Fruit fly (Drosophila melanogaster): ENCODE data around the gene CG7320.

DNA sequence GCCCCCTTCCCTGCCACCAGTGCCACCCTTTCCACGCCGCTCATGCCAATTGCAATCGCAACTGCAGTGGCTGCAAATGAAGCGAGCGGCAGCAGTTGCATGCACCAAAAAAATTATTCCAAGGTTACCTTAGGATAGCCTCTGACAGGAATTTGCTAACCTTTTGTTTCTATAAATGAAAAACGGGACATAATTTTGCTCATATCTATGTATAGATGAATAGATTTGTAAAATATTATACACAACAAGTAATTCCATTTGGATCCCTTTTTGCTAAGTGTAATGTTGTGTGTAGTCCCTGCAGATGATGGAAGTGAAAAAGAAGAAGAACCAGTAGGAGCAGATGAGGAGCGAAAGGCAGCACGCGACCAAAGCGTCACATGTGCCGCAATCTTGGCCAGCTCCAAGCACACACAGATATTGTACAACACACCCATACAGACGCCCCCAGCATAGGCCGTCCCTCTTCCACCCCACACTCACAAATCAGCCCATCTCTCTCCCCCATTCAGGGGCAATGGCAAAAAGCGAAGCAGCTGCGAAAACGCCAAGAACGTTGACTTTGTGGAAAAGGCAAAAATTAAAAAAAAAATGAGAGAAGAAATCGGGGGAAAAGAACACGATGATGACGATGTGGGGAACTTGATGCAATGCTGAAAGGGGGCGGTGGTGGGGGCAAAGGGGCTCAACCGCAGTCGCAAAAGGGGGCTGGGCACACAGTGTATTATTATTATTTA is 10.6 kb upstream of the CG7320 start:
- no peak for TF ChIP-seq CTCF (optimal IDR thresholded peaks at IDR 0.05)
- TF ChIP-seq CG8478 (optimal IDR thresholded peaks at IDR 0.05) = no peak

Data from S2 (cell line).